Worm (Caenorhabditis elegans): Measurements from ENCODE around the gene C40A11.8.

C40A11.8 gene

DNA sequence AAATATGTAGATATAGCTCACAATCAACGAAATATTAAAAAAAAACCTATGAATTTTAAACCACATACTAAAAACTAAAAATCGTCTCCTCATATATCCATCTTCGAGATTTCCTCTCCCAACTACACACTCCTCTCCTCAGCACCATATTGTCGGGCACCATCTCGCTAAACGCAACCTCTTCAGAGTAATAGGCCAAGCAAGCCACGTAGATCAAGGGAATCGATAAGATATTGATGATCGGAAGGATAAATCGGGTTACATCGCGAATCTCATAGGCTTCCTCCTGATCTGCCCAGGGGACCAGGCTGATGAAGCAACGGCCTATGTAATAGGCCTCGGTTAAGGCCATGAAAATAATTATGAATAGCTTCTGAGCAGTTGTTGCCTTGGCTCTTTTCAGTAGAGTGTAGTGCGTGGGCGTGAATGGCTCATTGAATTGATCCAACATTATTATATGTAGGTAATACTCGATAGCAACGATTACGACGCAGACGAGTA, at the start of gene C40A11.8, which contains the start of gene C40A11.7:
TSS of gene C40A11.8 (minus strand) at position 451 of the 501 bp plus-strand sequence.
TSS of gene C40A11.7 (minus strand) at position 101 of the 501 bp plus-strand sequence.
- TF ChIP-seq ztf-4 (tag; optimal IDR thresholded peaks at IDR 0.05) (no peak), nhr-25 (tag; optimal IDR thresholded peaks at IDR 0.05) (no peak)

DNA sequence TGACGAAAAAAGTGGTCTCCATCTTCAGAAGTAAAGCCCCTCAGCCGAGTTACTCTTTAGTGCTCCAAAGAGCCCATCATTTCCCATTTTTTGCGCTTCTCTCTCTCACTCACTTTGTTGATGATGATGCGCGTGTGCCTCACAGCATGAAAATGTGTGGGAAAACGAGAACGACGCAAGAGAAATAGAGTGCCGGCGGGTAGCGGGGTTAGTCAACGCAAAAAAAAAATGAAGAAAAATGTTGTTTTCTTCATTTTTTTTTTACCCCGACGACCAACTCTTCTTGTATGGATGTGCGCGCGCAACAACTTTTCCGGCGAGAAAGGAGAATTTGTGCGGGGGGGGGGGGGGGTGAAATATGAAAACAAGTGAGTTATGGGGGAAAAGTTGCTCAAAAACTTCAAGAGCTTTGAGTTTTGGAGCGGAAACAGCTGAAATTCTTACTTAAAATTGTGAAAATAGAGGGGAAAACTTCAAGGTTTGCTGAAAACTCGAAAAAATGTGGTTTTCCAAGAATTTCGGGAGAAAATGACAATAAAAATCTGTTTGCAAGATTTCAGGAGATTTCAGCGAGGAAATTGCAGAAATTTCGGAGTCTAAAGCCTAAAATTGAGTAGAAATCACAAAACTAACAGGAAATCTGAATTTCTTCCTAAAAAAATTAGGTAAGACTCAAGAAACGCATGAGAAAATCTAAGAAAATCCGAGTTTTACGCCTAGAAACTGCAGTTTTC, 47.0 kb upstream of the C40A11.8 start, which contains the start of gene C33C12.1:
TSS of gene C33C12.1 (plus strand) at position 684 of the 734 bp plus-strand sequence.
- no peak for TF ChIP-seq F13H6.1 (tag; optimal IDR thresholded peaks at IDR 0.05)
- TF ChIP-seq blmp-1 (tag; optimal IDR thresholded peaks at IDR 0.05; ENCODE audit: insufficient read depth), result no peak
- TF ChIP-seq egl-27 (tag; optimal IDR thresholded peaks at IDR 0.05), result no peak
- no peak for TF ChIP-seq aly-2 (tag; optimal IDR thresholded peaks at IDR 0.05)
- no peak for TF ChIP-seq sma-3 (GFP tag; optimal IDR thresholded peaks at IDR 0.05)
- no peak for TF ChIP-seq crh-2 (tag; optimal IDR thresholded peaks at IDR 0.05)
- TF ChIP-seq R02D3.7 (tag; optimal IDR thresholded peaks at IDR 0.05), result no peak
- TF ChIP-seq elt-1 (tag; optimal IDR thresholded peaks at IDR 0.05), result no peak
- no peak for TF ChIP-seq nhr-12 (tag; optimal IDR thresholded peaks at IDR 0.05)
- TF ChIP-seq lin-13 (GFP tag; optimal IDR thresholded peaks at IDR 0.05), result no peak
- TF ChIP-seq elt-3 (tag; optimal IDR thresholded peaks at IDR 0.05), result no peak
- no peak for TF ChIP-seq nhr-21 (tag; optimal IDR thresholded peaks at IDR 0.05)
- peak in 1 of 2 experiments; percentile 18 for TF ChIP-seq mdl-1 (tag; optimal IDR thresholded peaks at IDR 0.05)
- TF ChIP-seq nhr-237 (tag; optimal IDR thresholded peaks at IDR 0.05), result no peak
- TF ChIP-seq ZK546.5 (tag; optimal IDR thresholded peaks at IDR 0.05), result no peak
- no peak for TF ChIP-seq dmd-4 (tag; optimal IDR thresholded peaks at IDR 0.05)
- TF ChIP-seq sem-4 (tag; optimal IDR thresholded peaks at IDR 0.05), result no peak
- TF ChIP-seq peb-1 (tag; optimal IDR thresholded peaks at IDR 0.05), result no peak
- no peak for TF ChIP-seq nhr-25 (tag; optimal IDR thresholded peaks at IDR 0.05)
- no peak for TF ChIP-seq gmeb-1 (tag; optimal IDR thresholded peaks at IDR 0.05)
- peak; percentile 22 for TF ChIP-seq zag-1 (tag; optimal IDR thresholded peaks at IDR 0.05)
- TF ChIP-seq nhr-23 (tag; optimal IDR thresholded peaks at IDR 0.05), result no peak
- no peak for TF ChIP-seq nhr-10 (tag; optimal IDR thresholded peaks at IDR 0.05)
- TF ChIP-seq Y55F3AM.14 (GFP tag; optimal IDR thresholded peaks at IDR 0.05), result no peak
- TF ChIP-seq unc-55 (GFP tag; optimal IDR thresholded peaks at IDR 0.05), result peak; percentile 20
- no peak for TF ChIP-seq ceh-82 (tag; optimal IDR thresholded peaks at IDR 0.05)
- TF ChIP-seq ztf-1 (GFP tag; conservative IDR thresholded peaks at IDR 0.05), result no peak
- TF ChIP-seq C34F6.9 (tag; optimal IDR thresholded peaks at IDR 0.05), result peak; percentile 32
- no peak for TF ChIP-seq skn-1 (tag; optimal IDR thresholded peaks at IDR 0.05)
- no peak for TF ChIP-seq nhr-77 (tag; optimal IDR thresholded peaks at IDR 0.05)
- TF ChIP-seq lsy-2 (tag; optimal IDR thresholded peaks at IDR 0.05), result peak in 1 of 2 experiments; percentile 22
- peak; percentile 48 for TF ChIP-seq nhr-129 (tag; optimal IDR thresholded peaks at IDR 0.05)
- TF ChIP-seq nhr-11 (tag; optimal IDR thresholded peaks at IDR 0.05), result no peak

DNA sequence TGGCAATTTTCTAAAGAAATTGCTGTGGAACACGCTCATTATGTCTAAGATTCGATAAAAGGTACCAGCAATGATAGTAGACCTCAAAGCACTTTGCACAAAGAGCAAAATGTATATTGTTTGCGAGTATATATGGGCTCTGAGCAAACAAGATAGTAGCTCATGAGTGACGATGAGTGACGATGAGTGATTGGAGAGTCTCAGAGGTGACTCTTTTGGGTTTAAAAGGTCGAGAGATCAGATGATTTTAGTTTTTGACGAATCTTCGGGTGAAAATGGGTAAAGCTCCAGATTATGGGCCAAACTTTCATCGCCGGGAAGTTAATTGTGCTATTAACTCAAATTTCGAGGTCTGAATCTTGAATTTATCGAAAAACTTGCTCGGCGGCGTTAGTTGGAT, 46.0 kb upstream of the C40A11.8 start:
- TF ChIP-seq sem-4 (tag; optimal IDR thresholded peaks at IDR 0.05) (no peak), sma-9 (GFP tag; optimal IDR thresholded peaks at IDR 0.05) (no peak), sma-9 (tag; optimal IDR thresholded peaks at IDR 0.05) (no peak), aly-2 (tag; optimal IDR thresholded peaks at IDR 0.05) (no peak), alr-1 (tag; optimal IDR thresholded peaks at IDR 0.05) (no peak), Y55F3AM.14 (GFP tag; optimal IDR thresholded peaks at IDR 0.05) (no peak), zag-1 (tag; optimal IDR thresholded peaks at IDR 0.05) (no peak), unc-39 (tag; optimal IDR thresholded peaks at IDR 0.05) (no peak), ceh-16 (tag; optimal IDR thresholded peaks at IDR 0.05) (no peak), fos-1 (tag; optimal IDR thresholded peaks at IDR 0.05) (no peak), sma-3 (GFP tag; optimal IDR thresholded peaks at IDR 0.05) (no peak), C34F6.9 (tag; optimal IDR thresholded peaks at IDR 0.05) (no peak), ztf-1 (GFP tag; conservative IDR thresholded peaks at IDR 0.05) (no peak), nhr-21 (tag; optimal IDR thresholded peaks at IDR 0.05) (no peak), mdl-1 (tag; optimal IDR thresholded peaks at IDR 0.05) (no peak), snpc-4 (tag; optimal IDR thresholded peaks at IDR 0.05) (no peak), egl-27 (tag; optimal IDR thresholded peaks at IDR 0.05) (no peak)

All from whole organism, L2 larva.